Worm (Caenorhabditis elegans) whole organism, mixed stage, embryonic: ENCODE data around the gene ribo-1.

ENCODE experiments used
- ces-1 ChIP-seq: fragments of 150-350 bp; optimal IDR thresholded peaks from 2 replicates; lab custom pipeline; 2014; ENCODE audit warnings: missing biosample characterization, missing genetic modification reagents, missing genetic modification characterization
- elt-3 ChIP-seq: fragments of 150-350 bp; optimal IDR thresholded peaks from 2 replicates; lab custom pipeline; 2014; ENCODE audit warnings: missing biosample characterization, missing genetic modification characterization
- nhr-12 ChIP-seq: fragments of 150-350 bp; optimal IDR thresholded peaks from 2 replicates; lab custom pipeline; 2014; ENCODE audit warnings: missing biosample characterization, missing genetic modification characterization
- nhr-76 ChIP-seq: sonication (generic microtip); optimal IDR thresholded peaks from 2 replicates; lab custom pipeline; 2017; ENCODE audit warnings: missing biosample characterization, missing genetic modification characterization

- TF ChIP-seq ces-1 (GFP tag; lab: Kevin White, UChicago) (no peak), elt-3 (no peak), nhr-76 (no peak), nhr-12 (no peak)
Measured at ce11 chrIV:6878912-6879554, 31.4 kb upstream of the ribo-1 start.
